Fruit fly (Drosophila melanogaster): Measurements from ENCODE around the gene Arfrp1.

Arfrp1 gene

DNA sequence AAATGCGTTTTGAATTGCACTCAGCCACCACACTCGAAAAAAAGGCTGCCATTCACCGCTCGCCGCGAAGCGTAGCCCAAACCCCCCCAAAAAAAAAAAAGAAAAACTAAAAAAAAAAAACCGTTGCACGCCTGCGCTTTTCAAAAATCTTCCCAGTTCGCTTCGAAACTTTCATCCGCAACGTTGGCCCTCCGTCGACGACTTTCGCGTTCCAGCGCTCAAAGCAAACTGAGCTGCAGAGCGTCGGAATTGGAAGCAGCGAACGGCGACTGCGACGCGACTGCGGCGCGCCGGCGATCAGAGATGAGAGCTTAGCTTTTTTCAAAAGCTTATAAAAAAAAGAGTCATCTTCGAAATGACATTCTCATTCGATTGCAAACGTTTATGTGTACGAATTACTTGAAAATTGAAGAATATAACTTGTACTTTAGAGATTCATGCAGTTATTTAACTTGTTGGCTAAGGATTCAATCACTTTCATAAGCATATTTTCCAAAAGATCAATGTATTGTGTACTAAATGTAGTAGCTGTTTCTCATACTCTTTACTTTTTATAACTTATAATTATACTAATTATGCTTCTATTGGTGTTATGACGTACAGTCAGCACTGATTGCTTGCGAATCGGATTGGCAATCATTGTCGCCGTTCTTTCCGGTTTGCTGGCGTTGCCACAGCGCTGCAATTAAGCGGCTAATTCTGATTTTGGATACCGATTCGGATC is 39.0 kb upstream of the Arfrp1 start, which contains the start of gene CG15365 (continued):
- TF ChIP-seq inv (GFP tag; IDR thresholded peaks at IDR 0.05; ENCODE audit: partially characterized antibody) = no peak
- no peak for TF ChIP-seq CG8944 (GFP tag; optimal IDR thresholded peaks at IDR 0.05)
- TF ChIP-seq nom (GFP tag; optimal IDR thresholded peaks at IDR 0.05) = peak; percentile 15
- no peak for TF ChIP-seq CG6765 (GFP tag; optimal IDR thresholded peaks at IDR 0.05)
- 0 out of 3 replicates have a peak, but pooled peaks have one; percentile 9 for TF ChIP-seq CG17361 (GFP tag; IDR thresholded peaks at IDR 0.05)
- no peak for TF ChIP-seq CG1024 (GFP tag; IDR thresholded peaks at IDR 0.05)
- TF ChIP-seq CG5953 (GFP tag; IDR thresholded peaks at IDR 0.05) = no peak
- TF ChIP-seq Blimp-1 (GFP tag; optimal IDR thresholded peaks at IDR 0.05) = no peak
- TF ChIP-seq Drgx (GFP tag; IDR thresholded peaks at IDR 0.05) = peak; percentile 47; the same call in 1 of the 2 replicates
- TF ChIP-seq bowl (GFP tag; IDR thresholded peaks at IDR 0.05) = no peak; the same call in 1 of the 2 replicates
- no peak for TF ChIP-seq CG3281 (GFP tag; optimal IDR thresholded peaks at IDR 0.05)
- no peak for TF ChIP-seq HLH4C (GFP tag; IDR thresholded peaks at IDR 0.05; ENCODE audit: partially characterized antibody)
- peak; percentile 32; the same call in 1 of the 3 replicates for TF ChIP-seq CG16813 (GFP tag; IDR thresholded peaks at IDR 0.05; ENCODE audit: partially characterized antibody)
- no peak for TF ChIP-seq Xrp1 (GFP tag; IDR thresholded peaks at IDR 0.05)
- 0 out of 2 replicates have a peak, but pooled peaks have one; percentile 21 for TF ChIP-seq CG9932 (GFP tag; IDR thresholded peaks at IDR 0.05)
- TF ChIP-seq so (GFP tag; IDR thresholded peaks at IDR 0.05) = no peak
- no peak for TF ChIP-seq sc (optimal IDR thresholded peaks at IDR 0.05)
- no peak for TF ChIP-seq sc (GFP tag; optimal IDR thresholded peaks at IDR 0.05)
- TF ChIP-seq Poxn (GFP tag; IDR thresholded peaks at IDR 0.05) = no peak
- TF ChIP-seq CG42726 (GFP tag; IDR thresholded peaks at IDR 0.05; ENCODE audit: partially characterized antibody) = 0 out of 2 replicates have a peak, but pooled peaks have one; percentile 17
- no peak for TF ChIP-seq CG6791 (GFP tag; IDR thresholded peaks at IDR 0.05; ENCODE audit: partially characterized antibody)
- TF ChIP-seq Ets65A (GFP tag) = peak; percentile 64
- no peak for TF ChIP-seq Doc2 (GFP tag; IDR thresholded peaks at IDR 0.05)
- TF ChIP-seq NfI (GFP tag; optimal IDR thresholded peaks at IDR 0.05) = no peak
- peak; percentile 25 for TF ChIP-seq Med (GFP tag)
- TF ChIP-seq Aef1 (GFP tag; IDR thresholded peaks at IDR 0.05) = no peak
- TF ChIP-seq ssp (GFP tag; IDR thresholded peaks at IDR 0.05) = no peak
- TF ChIP-seq CG15269 (tag; optimal IDR thresholded peaks at IDR 0.05) = peak; percentile 9
- TF ChIP-seq Adf1 (GFP tag; IDR thresholded peaks at IDR 0.05) = peak; percentile 94
- TF ChIP-seq CG10366 (GFP tag; IDR thresholded peaks at IDR 0.05) = no peak
- TF ChIP-seq Sry-β (GFP tag; optimal IDR thresholded peaks at IDR 0.05) = peak; percentile 78
- no peak for TF ChIP-seq Hand (GFP tag; optimal IDR thresholded peaks at IDR 0.05)
- TF ChIP-seq Jarid2 (GFP tag; optimal IDR thresholded peaks at IDR 0.05) = peak; percentile 82
- no peak for TF ChIP-seq hbn (GFP tag; IDR thresholded peaks at IDR 0.05; ENCODE audit: partially characterized antibody)
- TF ChIP-seq CG10565 (GFP tag; optimal IDR thresholded peaks at IDR 0.05) = no peak
- no peak for TF ChIP-seq gro (GFP tag; optimal IDR thresholded peaks at IDR 0.05)
- TF ChIP-seq CG31365 (tag; optimal IDR thresholded peaks at IDR 0.05) = no peak
- TF ChIP-seq CG13424 (tag; optimal IDR thresholded peaks at IDR 0.05) = no peak
- no peak for TF ChIP-seq gsb-n (tag; optimal IDR thresholded peaks at IDR 0.05)
- TF ChIP-seq CG3847 (GFP tag; IDR thresholded peaks at IDR 0.05) = no peak
- TF ChIP-seq CG10979 (tag; optimal IDR thresholded peaks at IDR 0.05) = no peak
- TF ChIP-seq HmgD (GFP tag; optimal IDR thresholded peaks at IDR 0.05) = no peak
- TF ChIP-seq CG32532 (GFP tag; IDR thresholded peaks at IDR 0.05) = no peak
- TF ChIP-seq CG4424 (GFP tag; optimal IDR thresholded peaks at IDR 0.05) = no peak
- no peak for TF ChIP-seq CG4854 (GFP tag; optimal IDR thresholded peaks at IDR 0.05)
- TF ChIP-seq run (tag; optimal IDR thresholded peaks at IDR 0.05) = no peak
- no peak for TF ChIP-seq Mrtf (GFP tag; IDR thresholded peaks at IDR 0.05)
- no peak for TF ChIP-seq fru (optimal IDR thresholded peaks at IDR 0.05)
- no peak for TF ChIP-seq CG17186 (GFP tag; optimal IDR thresholded peaks at IDR 0.05)
- no peak for TF ChIP-seq fd3F (GFP tag; optimal IDR thresholded peaks at IDR 0.05)

Data from whole organism, embryonic.